Worm (Caenorhabditis elegans) whole organism, midembryonic: ENCODE results near the gene clec-199.
"Not testable (repeated sequence)": the region's sequence is repeated elsewhere in the genome, so short reads cannot be mapped to it uniquely, and the experiment has no call there.

Source experiments
- T22C8.4 ChIP-seq: fragments of 200-800 bp; sonication (Bioruptor generic); IDR thresholded peaks from 2 replicates; pipeline ENCODE4 v1.3.6; 2022; ENCODE audit warnings: missing genetic modification characterization, missing compliant biosample characterization
- flt-1 ChIP-seq: fragments of 200-800 bp; sonication (Bioruptor generic); IDR thresholded peaks from 2 replicates; pipeline ENCODE4 v1.3.6; 2022; ENCODE audit warnings: missing genetic modification characterization, missing compliant biosample characterization
- klf-2 ChIP-seq: fragments of 200-800 bp; sonication (Bioruptor generic); conservative IDR thresholded peaks from 2 replicates; pipeline ENCODE4 v1.3.6; 2022; ENCODE audit warnings: missing genetic modification reagents, missing genetic modification characterization, missing compliant biosample characterization
- med-1 ChIP-seq: sonication (generic microtip); optimal IDR thresholded peaks from 2 replicates; lab custom pipeline; 2017; ENCODE audit warnings: missing genetic modification characterization, mild to moderate bottlenecking, missing compliant biosample characterization, antibody characterized with exemption, missing genetic modification reagents; ENCODE audit not compliant: insufficient read depth
- ref-1 ChIP-seq: fragments of 200-800 bp; sonication (Bioruptor generic); conservative IDR thresholded peaks from 2 replicates; pipeline ENCODE4 v1.3.6; 2022; ENCODE audit warnings: missing genetic modification reagents, missing genetic modification characterization, missing compliant biosample characterization
- ztf-29 ChIP-seq: fragments of 200-800 bp; sonication (Bioruptor generic); IDR thresholded peaks from 2 replicates; pipeline ENCODE4 v1.3.6; 2022; ENCODE audit warnings: missing genetic modification reagents, missing genetic modification characterization, missing compliant biosample characterization

- TF ChIP-seq ztf-29 (GFP tag; lab: Robert Waterston, UW); klf-2; med-1 (GFP tag; lab: Kevin White, UChicago); ref-1 (GFP tag; lab: Robert Waterston, UW); flt-1; T22C8.4 (GFP tag; lab: Robert Waterston, UW): not testable (repeated sequence)
Measured at ce11 chrIV:17307223-17307622, 44.5 kb upstream of the clec-199 start, which contains the start of gene T28F3.8.
